Fruit fly (Drosophila melanogaster): Measurements from ENCODE around the gene CG14913.

- TF ChIP-seq CG8478 (optimal IDR thresholded peaks at IDR 0.05) (no peak), CTCF (optimal IDR thresholded peaks at IDR 0.05) (no peak)
Measured at dm6 chr2L:11041785-11042184, 25.0 kb downstream of the CG14913 start.

Data from S2 (cell line).